Fruit fly (Drosophila melanogaster): ENCODE measurements around the gene CG12402.

CG12402 gene

DNA sequence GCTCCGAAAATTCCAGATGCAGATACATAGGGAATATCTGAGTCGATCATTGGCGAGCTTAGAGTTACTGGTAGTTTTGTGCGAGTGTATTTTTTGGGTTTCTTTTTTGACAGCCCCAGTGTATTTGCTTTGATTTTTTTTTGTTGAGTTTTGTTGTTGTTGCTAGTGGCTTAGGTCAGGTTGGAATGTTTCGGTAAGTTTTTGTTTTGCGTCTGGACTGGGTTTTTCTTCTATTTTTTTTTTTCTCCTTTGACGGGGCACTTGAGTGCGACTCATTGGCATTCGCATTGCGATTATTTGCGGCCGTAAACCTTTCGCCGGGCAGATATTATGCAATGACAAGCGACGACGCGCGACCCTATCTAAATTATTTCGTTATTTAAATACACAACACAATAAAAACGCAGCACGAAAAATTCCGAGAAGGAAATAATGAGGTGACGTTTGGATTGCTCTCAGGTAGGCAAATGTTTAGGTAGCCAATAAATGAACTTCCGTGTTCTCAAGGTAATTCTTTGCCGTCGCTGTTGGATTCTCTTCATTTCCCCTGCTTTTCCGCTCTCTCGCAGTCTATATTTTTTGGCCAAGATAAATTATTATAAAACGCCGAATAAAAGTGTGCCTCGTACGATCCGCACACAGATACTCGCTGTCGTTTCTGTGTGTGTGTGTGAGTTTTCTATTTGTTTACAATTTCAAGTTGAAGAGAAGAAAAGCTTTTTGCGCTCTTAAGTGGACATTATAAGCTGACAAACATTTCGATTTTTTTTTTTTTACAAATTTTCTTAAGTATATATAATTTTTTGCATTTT lies 43.8 kb downstream of the CG12402 start (continued):
- no peak for TF ChIP-seq al (GFP tag; IDR thresholded peaks at IDR 0.05)
- peak; percentile 41 for TF ChIP-seq gro (GFP tag; optimal IDR thresholded peaks at IDR 0.05)
- no peak for TF ChIP-seq CG12942 (GFP tag; optimal IDR thresholded peaks at IDR 0.05)
- no peak for TF ChIP-seq Kr (GFP tag; optimal IDR thresholded peaks at IDR 0.05)
- no peak for TF ChIP-seq ab (GFP tag; optimal IDR thresholded peaks at IDR 0.05)
- TF ChIP-seq CG17612 (GFP tag; IDR thresholded peaks at IDR 0.05) = no peak
- TF ChIP-seq Dp (GFP tag; optimal IDR thresholded peaks at IDR 0.05) = no peak
- no peak for TF ChIP-seq pfk (GFP tag; optimal IDR thresholded peaks at IDR 0.05)
- no peak for TF ChIP-seq CG10543 (GFP tag; optimal IDR thresholded peaks at IDR 0.05)
- TF ChIP-seq gce (GFP tag; IDR thresholded peaks at IDR 0.05) = no peak
- no peak for TF ChIP-seq slou (GFP tag; optimal IDR thresholded peaks at IDR 0.05)
- no peak for TF ChIP-seq H15 (GFP tag; IDR thresholded peaks at IDR 0.05)
- no peak for TF ChIP-seq amos (GFP tag; IDR thresholded peaks at IDR 0.05; ENCODE audit: partially characterized antibody)
- TF ChIP-seq Doc3 (GFP tag; IDR thresholded peaks at IDR 0.05; ENCODE audit: partially characterized antibody) = no peak
- no peak for TF ChIP-seq gsb (GFP tag; IDR thresholded peaks at IDR 0.05)
- TF ChIP-seq lilli (GFP tag; optimal IDR thresholded peaks at IDR 0.05) = peak; percentile 3
- no peak for TF ChIP-seq phol (tag; optimal IDR thresholded peaks at IDR 0.05)
- TF ChIP-seq CG30020 (tag; optimal IDR thresholded peaks at IDR 0.05) = no peak
- TF ChIP-seq br (optimal IDR thresholded peaks at IDR 0.05) = no peak
- TF ChIP-seq kah (GFP tag; optimal IDR thresholded peaks at IDR 0.05) = peak; percentile 6
- TF ChIP-seq unc-4 (GFP tag; IDR thresholded peaks at IDR 0.05; ENCODE audit: partially characterized antibody) = no peak
- no peak for TF ChIP-seq D19B (GFP tag; optimal IDR thresholded peaks at IDR 0.05)
- no peak for TF ChIP-seq CG13296 (GFP tag; optimal IDR thresholded peaks at IDR 0.05)
- TF ChIP-seq row (GFP tag; IDR thresholded peaks at IDR 0.05) = 0 out of 3 replicates have a peak, but pooled peaks have one; percentile 32
- no peak for TF ChIP-seq esg (GFP tag; conservative IDR thresholded peaks at IDR 0.05)
- no peak for TF ChIP-seq dysf (GFP tag; IDR thresholded peaks at IDR 0.05)
- TF ChIP-seq zen2 (GFP tag; IDR thresholded peaks at IDR 0.05; ENCODE audit: partially characterized antibody) = no peak
- no peak for TF ChIP-seq CG1647 (GFP tag; optimal IDR thresholded peaks at IDR 0.05)
- TF ChIP-seq CG13624 (GFP tag; optimal IDR thresholded peaks at IDR 0.05) = no peak
- TF ChIP-seq danr (GFP tag; IDR thresholded peaks at IDR 0.05) = no peak
- no peak for TF ChIP-seq Neu2 (GFP tag; optimal IDR thresholded peaks at IDR 0.05; ENCODE audit: borderline replicate concordance)
- no peak for TF ChIP-seq insv (GFP tag; optimal IDR thresholded peaks at IDR 0.05)
- no peak for TF ChIP-seq Taf1 (GFP tag; IDR thresholded peaks at IDR 0.05)
- peak in 1 of 2 experiments; percentile 76 for TF ChIP-seq Pdp1 (GFP tag; optimal IDR thresholded peaks at IDR 0.05)
- no peak for TF ChIP-seq CG6254 (GFP tag; optimal IDR thresholded peaks at IDR 0.05)
- no peak for TF ChIP-seq ERR (GFP tag; optimal IDR thresholded peaks at IDR 0.05)
- no peak for TF ChIP-seq Stat92E (GFP tag; optimal IDR thresholded peaks at IDR 0.05)
- no peak for TF ChIP-seq pzg (GFP tag; optimal IDR thresholded peaks at IDR 0.05)
- TF ChIP-seq YL-1 (GFP tag; optimal IDR thresholded peaks at IDR 0.05) = no peak
- TF ChIP-seq CG4820 (GFP tag; optimal IDR thresholded peaks at IDR 0.05) = no peak
- TF ChIP-seq chinmo (GFP tag; IDR thresholded peaks at IDR 0.05; ENCODE audit: partially characterized antibody) = 0 out of 4 replicates have a peak, but pooled peaks have one; percentile 46
- no peak for TF ChIP-seq oc (tag; optimal IDR thresholded peaks at IDR 0.05)
- peak; percentile 20 to 72 for TF ChIP-seq Trl (optimal IDR thresholded peaks at IDR 0.05)
- no peak for TF ChIP-seq Trl (GFP tag; optimal IDR thresholded peaks at IDR 0.05)
- peak; percentile 20 for TF ChIP-seq cwo (GFP tag; optimal IDR thresholded peaks at IDR 0.05)
- no peak for TF ChIP-seq CG3847 (GFP tag; IDR thresholded peaks at IDR 0.05)
- TF ChIP-seq Atf3 (GFP tag; optimal IDR thresholded peaks at IDR 0.05) = no peak
- no peak for TF ChIP-seq CG17568 (GFP tag; optimal IDR thresholded peaks at IDR 0.05)
- no peak for TF ChIP-seq Sry-δ (GFP tag; optimal IDR thresholded peaks at IDR 0.05)
- TF ChIP-seq Dek (tag; optimal IDR thresholded peaks at IDR 0.05) = no peak
